Worm (Caenorhabditis elegans) whole organism, L4/young adult: Measurements from ENCODE around the gene T22F3.12.

Experiments
- dao-5 ChIP-seq: sonication (generic microtip); optimal IDR thresholded peaks from 2 replicates; lab custom pipeline; 2016; ENCODE audit warnings: missing genotype, missing genetic modification characterization, moderate library complexity, missing compliant biosample characterization
- him-1 ChIP-seq: sonication (generic microtip); optimal IDR thresholded peaks from 2 replicates; lab custom pipeline; 2016; ENCODE audit warnings: missing genotype, missing genetic modification reagents, missing genetic modification characterization, missing compliant biosample characterization

- no peak for TF ChIP-seq him-1
- no peak for TF ChIP-seq dao-5
Measured at ce11 chrV:3575759-3576158, 16.2 kb downstream of the T22F3.12 start, which contains the start of gene grl-27.
